Worm (Caenorhabditis elegans) whole organism, L3 larva: ENCODE data around the gene cank-26.

Experiments used
- ZK546.5 ChIP-seq: sonication (generic microtip); optimal IDR thresholded peaks from 2 replicates; lab custom pipeline; 2017; ENCODE audit warnings: missing biosample characterization, missing genetic modification characterization
- aly-2 ChIP-seq: fragments of 150-350 bp; optimal IDR thresholded peaks from 2 replicates; lab custom pipeline; 2014; ENCODE audit warnings: missing biosample characterization, missing genetic modification characterization
- ama-1 ChIP-seq: fragments of 150-350 bp; optimal IDR thresholded peaks from 2 replicates; lab custom pipeline; 2018
- ceh-9 ChIP-seq: sonication (generic microtip); optimal IDR thresholded peaks from 2 replicates; lab custom pipeline; 2018; ENCODE audit warnings: missing biosample characterization, missing genetic modification characterization
- daf-12 ChIP-seq: fragments of 150-350 bp; optimal IDR thresholded peaks from 2 replicates; lab custom pipeline; 2014; ENCODE audit warnings: missing biosample characterization, missing genetic modification reagents, missing genetic modification characterization
- egl-5 ChIP-seq: fragments of 150-350 bp; optimal IDR thresholded peaks from 2 replicates; lab custom pipeline; 2017; ENCODE audit warnings: missing biosample characterization, missing genetic modification reagents, missing genetic modification characterization, inconsistent platforms
- elt-1 ChIP-seq: fragments of 150-350 bp; optimal IDR thresholded peaks from 2 replicates; lab custom pipeline; 2014; ENCODE audit warnings: missing biosample characterization, missing genetic modification characterization
- elt-2 ChIP-seq: sonication (generic microtip); optimal IDR thresholded peaks from 2 replicates; lab custom pipeline; 2016; ENCODE audit warnings: missing genetic modification reagents, mild to moderate bottlenecking, missing genetic modification characterization, missing compliant biosample characterization
- elt-3 ChIP-seq, 3 experiments: fragments of 150-350 bp in 1 of 3; sonication (generic microtip) in 2 of 3; optimal IDR thresholded peaks; 2 replicates in 2 of 3; 4 replicates in 1 of 3; lab custom pipeline; 2014 to 2017; ENCODE audit warnings: missing biosample characterization in 3 of 3, missing genetic modification characterization in 3 of 3
- fkh-2 ChIP-seq: fragments of 150-350 bp; optimal IDR thresholded peaks from 2 replicates; lab custom pipeline; 2014; ENCODE audit warnings: missing biosample characterization, missing genetic modification reagents, missing genetic modification characterization
- jun-1 ChIP-seq: fragments of 150-350 bp; optimal IDR thresholded peaks from 2 replicates; lab custom pipeline; 2014; ENCODE audit warnings: missing biosample characterization, missing genetic modification reagents, missing genetic modification characterization
- lin-15B ChIP-seq: fragments of 150-350 bp; optimal IDR thresholded peaks from 2 replicates; lab custom pipeline; 2014; ENCODE audit warnings: missing biosample characterization, missing genetic modification characterization
- lin-39 ChIP-seq: fragments of 150-350 bp; optimal IDR thresholded peaks from 2 replicates; lab custom pipeline; 2018; ENCODE audit warnings: missing biosample characterization, missing genetic modification reagents, missing genetic modification characterization
- lsy-12 ChIP-seq: sonication (generic microtip); optimal IDR thresholded peaks from 2 replicates; lab custom pipeline; 2016; ENCODE audit warnings: mild to moderate bottlenecking, missing genetic modification characterization, missing compliant biosample characterization
- mml-1 ChIP-seq: fragments of 150-350 bp; sonication (generic microtip); optimal IDR thresholded peaks from 3 replicates; lab custom pipeline; 2014; ENCODE audit warnings: missing biosample characterization, missing genetic modification characterization
- nfya-1 ChIP-seq: sonication (generic microtip); optimal IDR thresholded peaks from 2 replicates; lab custom pipeline; 2017; ENCODE audit warnings: missing genetic modification characterization, mild to moderate bottlenecking, missing compliant biosample characterization, antibody characterized with exemption, moderate library complexity; ENCODE audit not compliant: insufficient read depth
- nhr-11 ChIP-seq: fragments of 150-350 bp; optimal IDR thresholded peaks from 2 replicates; lab custom pipeline; 2014; ENCODE audit warnings: missing biosample characterization, missing genetic modification characterization
- nhr-23 ChIP-seq: fragments of 150-350 bp; optimal IDR thresholded peaks from 2 replicates; lab custom pipeline; 2014; ENCODE audit warnings: missing biosample characterization, missing genetic modification reagents, missing genetic modification characterization
- nhr-25 ChIP-seq: sonication (generic microtip); optimal IDR thresholded peaks from 2 replicates; lab custom pipeline; 2017; ENCODE audit warnings: missing biosample characterization, missing genetic modification characterization
- nhr-28 ChIP-seq: fragments of 150-350 bp; optimal IDR thresholded peaks from 2 replicates; lab custom pipeline; 2014; ENCODE audit warnings: missing biosample characterization, missing genetic modification characterization
- nhr-43 ChIP-seq: sonication (generic microtip); optimal IDR thresholded peaks from 2 replicates; lab custom pipeline; 2016; ENCODE audit warnings: mild to moderate bottlenecking, missing genetic modification characterization, missing compliant biosample characterization; ENCODE audit not compliant: poor library complexity, severe bottlenecking
- nhr-67 ChIP-seq: fragments of 150-350 bp; optimal IDR thresholded peaks from 2 replicates; lab custom pipeline; 2014; ENCODE audit warnings: missing biosample characterization, missing genetic modification characterization
- nhr-76 ChIP-seq: fragments of 150-350 bp; sonication (generic microtip); optimal IDR thresholded peaks from 5 replicates; lab custom pipeline; 2014; ENCODE audit warnings: missing biosample characterization, missing genetic modification characterization
- nhr-77 ChIP-seq: fragments of 150-350 bp; optimal IDR thresholded peaks from 2 replicates; lab custom pipeline; 2014; ENCODE audit warnings: missing biosample characterization, missing genetic modification characterization
- pha-4 ChIP-seq: fragments of 150-350 bp; optimal IDR thresholded peaks from 2 replicates; lab custom pipeline; 2014; ENCODE audit warnings: missing biosample characterization, missing genetic modification reagents, missing genetic modification characterization
- pqm-1 ChIP-seq: fragments of 150-350 bp; optimal IDR thresholded peaks from 2 replicates; lab custom pipeline; 2017; ENCODE audit warnings: missing biosample characterization, missing genetic modification characterization, inconsistent platforms
- sea-2 ChIP-seq: fragments of 150-350 bp; sonication (generic microtip); optimal IDR thresholded peaks from 4 replicates; lab custom pipeline; 2014; ENCODE audit warnings: missing biosample characterization, missing genetic modification reagents, missing genetic modification characterization
- skn-1 ChIP-seq: fragments of 150-350 bp; optimal IDR thresholded peaks from 2 replicates; lab custom pipeline; 2014; ENCODE audit warnings: missing biosample characterization, missing genetic modification characterization
- tbx-2 ChIP-seq: sonication (generic microtip); optimal IDR thresholded peaks from 2 replicates; lab custom pipeline; 2016; ENCODE audit warnings: mild to moderate bottlenecking, missing genetic modification characterization, missing compliant biosample characterization
- unc-39 ChIP-seq: sonication (generic microtip); optimal IDR thresholded peaks from 4 replicates; lab custom pipeline; 2017; ENCODE audit warnings: missing biosample characterization, missing genetic modification characterization
- unc-62 ChIP-seq: fragments of 150-350 bp; sonication (generic microtip); optimal IDR thresholded peaks from 4 replicates; lab custom pipeline; 2014; ENCODE audit warnings: missing biosample characterization, missing genetic modification reagents, missing genetic modification characterization
- zag-1 ChIP-seq: fragments of 150-350 bp; optimal IDR thresholded peaks from 2 replicates; lab custom pipeline; 2014; ENCODE audit warnings: missing biosample characterization, missing genetic modification characterization
- ztf-11 ChIP-seq: fragments of 150-350 bp; optimal IDR thresholded peaks from 2 replicates; lab custom pipeline; 2014; ENCODE audit warnings: missing biosample characterization, missing genetic modification characterization

cank-26 gene

DNA sequence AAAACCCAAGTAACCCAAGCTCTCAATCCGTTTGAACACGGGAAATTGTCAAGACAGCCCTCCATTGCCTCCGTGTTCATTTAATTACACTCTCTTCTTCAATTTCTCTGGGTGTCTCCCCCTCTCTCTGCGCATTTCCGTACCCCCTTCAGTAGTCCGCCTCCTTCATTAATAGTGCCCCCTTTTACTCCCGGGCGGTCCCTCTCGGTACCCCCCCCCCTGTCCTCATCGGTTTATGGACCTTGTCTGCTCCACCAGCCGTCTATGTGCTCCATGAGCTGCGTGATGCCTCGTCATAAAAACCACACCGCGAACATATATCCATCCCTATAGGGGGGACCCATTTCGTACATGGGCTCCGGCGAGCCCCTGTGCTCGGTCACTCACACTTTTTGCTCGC, 24.7 kb upstream of the cank-26 start:
- TF ChIP-seq lin-39: peak; percentile 34
- TF ChIP-seq zag-1 (tag; lab: Kevin White, UChicago): no peak

DNA sequence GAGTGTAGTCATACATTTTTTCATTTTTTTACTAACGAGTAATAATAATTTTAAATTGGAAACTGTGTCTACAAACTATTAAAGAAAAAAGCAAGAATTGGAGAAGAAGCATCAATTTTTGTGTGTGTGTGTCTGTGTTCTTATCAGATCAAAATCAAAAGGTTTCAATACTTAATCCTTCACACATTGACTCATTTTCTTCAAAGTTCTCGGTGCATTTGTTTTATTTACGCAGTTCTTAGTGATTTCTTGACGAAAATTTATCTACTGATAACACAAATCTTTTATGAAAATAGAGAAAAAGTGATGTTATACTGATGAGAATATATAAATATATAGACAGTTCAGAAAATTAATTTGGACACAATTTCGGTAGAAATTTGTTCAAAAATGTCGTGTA, 21.1 kb upstream of the cank-26 start, which contains the start of gene clc-22:
TSS of gene clc-22 (minus strand) at position 71 of the 400 bp plus-strand sequence.
- TF ChIP-seq egl-5: no peak
- TF ChIP-seq elt-2 (tag; lab: Kevin White, UChicago): peak; percentile 53
- peak; percentile 47 for TF ChIP-seq pqm-1
- no peak for TF ChIP-seq elt-1
- TF ChIP-seq ZK546.5 (tag; lab: Kevin White, UChicago): no peak
- TF ChIP-seq lin-15B (tag; lab: Kevin White, UChicago): no peak
- TF ChIP-seq sea-2 (GFP tag; lab: Kevin White, UChicago): no peak
- no peak for TF ChIP-seq ztf-11 (tag; lab: Kevin White, UChicago)
- TF ChIP-seq nhr-11 (tag; lab: Kevin White, UChicago): no peak
- no peak for TF ChIP-seq nhr-67 (tag; lab: Kevin White, UChicago)
- no peak for TF ChIP-seq nhr-77 (tag; lab: Kevin White, UChicago)
- TF ChIP-seq aly-2: no peak
- TF ChIP-seq jun-1 (tag; lab: Kevin White, UChicago): no peak

DNA sequence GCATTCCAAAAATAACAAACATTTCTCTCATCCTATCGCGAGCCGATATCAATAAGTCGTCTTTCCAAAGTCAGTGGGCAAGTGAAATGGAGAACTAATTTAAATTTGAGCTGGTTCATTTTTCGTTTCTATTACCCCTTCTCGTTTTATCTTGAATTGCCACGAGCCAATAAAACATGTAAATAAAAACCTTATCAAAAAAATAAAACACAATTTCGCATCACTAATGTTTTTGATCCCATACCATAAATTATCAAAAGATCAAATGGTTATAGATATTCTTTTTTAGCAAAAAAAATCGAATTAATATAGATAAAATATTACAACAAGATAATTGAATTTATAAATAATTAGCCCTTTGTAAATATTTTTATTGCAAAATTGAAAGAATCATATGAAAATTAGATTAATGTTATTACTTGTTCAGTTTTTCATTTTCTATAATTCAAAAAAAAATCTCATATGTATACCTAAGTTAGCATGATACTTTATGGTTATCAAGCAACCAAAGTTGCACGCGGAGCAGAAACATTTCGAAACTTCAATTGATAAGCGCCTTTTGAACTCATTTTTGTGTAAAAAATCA, 17.9 kb upstream of the cank-26 start, which contains the start of gene Y14H12A.1:
TSS of gene Y14H12A.1 (plus strand) at position 536 of the 586 bp plus-strand sequence.
- TF ChIP-seq pha-4 (tag; lab: Kevin White, UChicago): peak; percentile 7
- no peak for TF ChIP-seq mml-1 (tag; lab: Kevin White, UChicago)
- TF ChIP-seq nhr-67 (tag; lab: Kevin White, UChicago): no peak
- TF ChIP-seq nhr-43 (tag; lab: Kevin White, UChicago): no peak
- peak; percentile 63 for TF ChIP-seq elt-2 (tag; lab: Kevin White, UChicago)
- no peak for TF ChIP-seq nfya-1 (tag; lab: Kevin White, UChicago)
- no peak for TF ChIP-seq lsy-12 (tag; lab: Kevin White, UChicago)
- no peak for TF ChIP-seq fkh-2 (tag; lab: Kevin White, UChicago)
- no peak for TF ChIP-seq daf-12 (tag; lab: Kevin White, UChicago)
- no peak for TF ChIP-seq elt-3 (tag; optimal IDR thresholded peaks at IDR 0.05; lab: Kevin White, UChicago)
- no peak for TF ChIP-seq nhr-25 (tag; lab: Kevin White, UChicago)
- TF ChIP-seq unc-39 (tag; lab: Kevin White, UChicago): no peak
- TF ChIP-seq lin-39: no peak
- TF ChIP-seq nhr-23 (tag; lab: Kevin White, UChicago): no peak
- TF ChIP-seq unc-62 (GFP tag; lab: Kevin White, UChicago): no peak
- TF ChIP-seq nhr-28: no peak
- no peak for TF ChIP-seq tbx-2
- TF ChIP-seq ceh-9 (tag; lab: Kevin White, UChicago): no peak
- no peak for TF ChIP-seq skn-1 (tag; lab: Kevin White, UChicago)
- TF ChIP-seq pqm-1: peak; percentile 24

DNA sequence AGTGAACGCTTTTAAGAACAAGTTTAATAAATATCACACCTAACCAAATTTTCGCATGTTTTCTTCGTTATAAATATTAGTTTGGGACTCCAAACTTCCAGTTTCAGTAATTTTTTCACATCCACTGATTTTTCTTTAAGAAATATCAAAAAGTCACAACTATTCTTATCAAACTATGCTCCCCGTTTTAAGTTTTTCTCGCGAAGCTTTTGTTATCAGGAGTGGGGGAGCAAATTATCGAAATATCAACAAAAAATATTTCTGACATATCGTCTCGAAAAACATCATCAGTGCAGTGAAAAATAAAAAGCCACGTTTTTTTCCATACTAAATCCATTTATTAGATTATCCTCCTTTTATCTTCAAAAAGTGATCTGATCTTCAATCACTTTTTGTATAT, 17.2 kb upstream of the cank-26 start:
- TF ChIP-seq elt-2 (tag; lab: Kevin White, UChicago) (peak; percentile 82), pqm-1 (peak; percentile 22), nhr-77 (tag; lab: Kevin White, UChicago) (no peak)

DNA sequence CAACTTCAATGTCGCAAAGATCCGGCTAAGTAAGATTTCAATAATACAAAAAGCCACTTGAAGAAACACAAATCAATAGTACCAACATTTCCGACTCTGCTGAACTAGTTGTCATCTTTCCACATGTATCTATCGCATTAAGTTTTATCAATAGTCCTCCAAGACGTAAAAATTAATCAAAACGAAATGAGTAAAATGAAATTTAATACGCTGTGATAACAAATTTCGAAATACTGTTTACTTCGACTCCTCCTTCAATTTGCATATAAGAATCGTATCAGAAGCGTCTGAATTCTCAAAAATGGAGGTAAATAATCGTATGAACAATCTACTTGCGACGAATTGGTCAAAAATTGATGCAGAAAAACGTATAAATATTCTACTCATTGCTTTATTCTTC, 15.8 kb upstream of the cank-26 start:
- TF ChIP-seq elt-2 (tag; lab: Kevin White, UChicago) (peak; percentile 85), ama-1 (lab: Kevin White, UChicago) (no peak), aly-2 (no peak), pqm-1 (peak; percentile 46), nhr-25 (tag; lab: Kevin White, UChicago) (no peak), nhr-76 (tag; lab: Kevin White, UChicago) (no peak)
